Fruit fly (Drosophila melanogaster) whole organism, embryonic: ENCODE results near the gene CG9839.

Source experiments
- Atf6 ChIP-seq: fragments of 200-800 bp; sonication (Bioruptor generic); IDR thresholded peaks from 2 replicates; pipeline ENCODE4 v1.3.6; 2022; ENCODE audit warnings: missing biosample characterization, missing genetic modification characterization
- BEAF-32 ChIP-seq: fragments of 200-800 bp; sonication (Bioruptor generic); optimal IDR thresholded peaks from 3 replicates; lab custom pipeline; 2017; ENCODE audit warnings: missing biosample characterization, missing genetic modification characterization, mild to moderate bottlenecking, moderate library complexity, missing genetic modification reagents
- Bgb ChIP-seq: fragments of 200-800 bp; sonication (Bioruptor generic); IDR thresholded peaks from 2 replicates; pipeline ENCODE4 v1.3.6; 2022; ENCODE audit warnings: missing biosample characterization, missing genetic modification characterization; ENCODE audit not compliant: partially characterized antibody
- CG10431 ChIP-seq: fragments of 200-800 bp; sonication (Bioruptor generic); optimal IDR thresholded peaks from 3 replicates; lab custom pipeline; 2018; ENCODE audit warnings: missing biosample characterization, mild to moderate bottlenecking, missing genetic modification characterization
- CG10959 ChIP-seq: fragments of 200-800 bp; sonication (Bioruptor generic); IDR thresholded peaks from 2 replicates; pipeline ENCODE4 v1.3.6; 2022; ENCODE audit warnings: missing biosample characterization, missing genetic modification characterization
- CG11085 ChIP-seq: fragments of 200-800 bp; sonication (Bioruptor generic); IDR thresholded peaks from 2 replicates; pipeline ENCODE4 v1.3.6; 2022; ENCODE audit warnings: missing biosample characterization, missing genetic modification characterization
- CG1647 ChIP-seq: fragments of 200-800 bp; sonication (Bioruptor generic); optimal IDR thresholded peaks from 3 replicates; lab custom pipeline; 2016; ENCODE audit warnings: missing biosample characterization, missing genetic modification characterization
- CG17361 ChIP-seq: fragments of 200-800 bp; sonication (Bioruptor generic); IDR thresholded peaks from 3 replicates; pipeline ENCODE4 v1.3.6; 2022; ENCODE audit warnings: missing biosample characterization, missing genetic modification characterization
- CG17385 ChIP-seq: fragments of 200-800 bp; sonication (Bioruptor generic); optimal IDR thresholded peaks from 3 replicates; lab custom pipeline; 2018; ENCODE audit warnings: missing biosample characterization, mild to moderate bottlenecking, missing genetic modification characterization
- CG18262 ChIP-seq: fragments of 200-800 bp; optimal IDR thresholded peaks from 3 replicates; lab custom pipeline; 2019; ENCODE audit warnings: missing biosample characterization, mild to moderate bottlenecking, missing genetic modification characterization, moderate library complexity
- CG2678 ChIP-seq: fragments of 200-800 bp; sonication (Bioruptor generic); optimal IDR thresholded peaks from 3 replicates; lab custom pipeline; 2019; ENCODE audit warnings: missing biosample characterization, mild to moderate bottlenecking, missing genetic modification characterization, moderate library complexity
- CG32772 ChIP-seq: fragments of 200-800 bp; sonication (Bioruptor generic); IDR thresholded peaks from 2 replicates; pipeline ENCODE4 v1.3.6; 2022; ENCODE audit warnings: missing biosample characterization, missing genetic modification characterization
- CG3281 ChIP-seq: fragments of 200-800 bp; sonication (Bioruptor generic); optimal IDR thresholded peaks from 3 replicates; lab custom pipeline; 2017; ENCODE audit warnings: missing biosample characterization, mild to moderate bottlenecking, missing genetic modification characterization
- CG7839 ChIP-seq: fragments of 200-800 bp; sonication (Bioruptor generic); optimal IDR thresholded peaks from 3 replicates; lab custom pipeline; 2018; ENCODE audit warnings: missing biosample characterization, mild to moderate bottlenecking, missing genetic modification characterization, moderate library complexity
- CG8478 ChIP-seq: fragments of >200 bp; optimal IDR thresholded peaks from 2 replicates; lab custom pipeline; 2018
- CG9797 ChIP-seq: fragments of 200-800 bp; sonication (Bioruptor generic); optimal IDR thresholded peaks from 3 replicates; lab custom pipeline; 2018; ENCODE audit warnings: missing biosample characterization, mild to moderate bottlenecking, missing genetic modification characterization
- CTCF ChIP-seq: fragments of 200-800 bp; sonication (Bioruptor generic); optimal IDR thresholded peaks from 2 replicates; lab custom pipeline; 2017; ENCODE audit warnings: missing biosample characterization, mild to moderate bottlenecking, missing genetic modification characterization, moderate library complexity
- Elba2 ChIP-seq: fragments of 200-800 bp; sonication (Bioruptor generic); optimal IDR thresholded peaks from 3 replicates; lab custom pipeline; 2016; ENCODE audit warnings: missing biosample characterization, missing genetic modification characterization
- Hr3 ChIP-seq: fragments of 200-800 bp; sonication (Bioruptor generic); optimal IDR thresholded peaks from 3 replicates; lab custom pipeline; 2016; ENCODE audit warnings: missing biosample characterization, missing genetic modification characterization
- Med ChIP-seq: fragments of 200-800 bp; sonication (Bioruptor generic); peaks from one replicate; lab custom pipeline; 2016; ENCODE audit warnings: missing biosample characterization, missing genetic modification characterization, mild to moderate bottlenecking, inconsistent platforms, moderate library complexity
- Myb ChIP-seq: fragments of 200-800 bp; sonication (Bioruptor generic); optimal IDR thresholded peaks from 2 replicates; lab custom pipeline; 2016; ENCODE audit warnings: missing biosample characterization, missing genetic modification characterization
- Nf-YA ChIP-seq: fragments of 200-800 bp; sonication (Bioruptor generic); IDR thresholded peaks from 2 replicates; pipeline ENCODE4 v1.3.6; 2022; ENCODE audit warnings: missing biosample characterization, missing genetic modification characterization
- Poxn ChIP-seq: fragments of 200-800 bp; sonication (Bioruptor generic); IDR thresholded peaks from 2 replicates; pipeline ENCODE4 v1.3.6; 2022; ENCODE audit warnings: missing biosample characterization, missing genetic modification characterization
- Rfx ChIP-seq: fragments of 200-800 bp; sonication (Bioruptor generic); IDR thresholded peaks from 2 replicates; pipeline ENCODE4 v1.3.6; 2022; ENCODE audit warnings: missing biosample characterization, missing genetic modification characterization
- Rx ChIP-seq: fragments of 200-800 bp; sonication (Bioruptor generic); IDR thresholded peaks from 2 replicates; pipeline ENCODE4 v1.3.6; 2022; ENCODE audit warnings: missing biosample characterization, missing genetic modification characterization
- Six4 ChIP-seq: fragments of 200-800 bp; sonication (Bioruptor generic); optimal IDR thresholded peaks from 2 replicates; lab custom pipeline; 2016; ENCODE audit warnings: missing biosample characterization, missing genetic modification characterization
- Sox102F ChIP-seq: fragments of 200-800 bp; sonication (Bioruptor generic); optimal IDR thresholded peaks from 2 replicates; lab custom pipeline; 2018; ENCODE audit warnings: missing biosample characterization, mild to moderate bottlenecking, missing genetic modification characterization, moderate library complexity
- ap ChIP-seq: fragments of 200-800 bp; sonication (Bioruptor generic); IDR thresholded peaks from 2 replicates; pipeline ENCODE4 v1.3.6; 2022; ENCODE audit warnings: missing biosample characterization, missing genetic modification characterization
- crc ChIP-seq: fragments of 200-800 bp; sonication (Bioruptor generic); optimal IDR thresholded peaks from 2 replicates; lab custom pipeline; 2016; ENCODE audit warnings: missing biosample characterization, missing genetic modification characterization
- da ChIP-seq: fragments of 200-800 bp; sonication (Bioruptor generic); optimal IDR thresholded peaks from 2 replicates; lab custom pipeline; 2016; ENCODE audit warnings: missing biosample characterization, missing genetic modification characterization
- ewg ChIP-seq: fragments of 200-800 bp; sonication (Bioruptor generic); optimal IDR thresholded peaks from 3 replicates; lab custom pipeline; 2017; ENCODE audit warnings: mild to moderate bottlenecking, missing biosample characterization, missing genetic modification reagents, missing genetic modification characterization
- hkb ChIP-seq, 2 experiments: fragments of 200-800 bp in 1 of 2; fragments of >200 bp in 1 of 2; sonication (Bioruptor generic) in 1 of 2; IDR thresholded peaks in 1 of 2; optimal IDR thresholded peaks in 1 of 2; 2 replicates each; pipeline versions ENCODE4 v1.3.6 to Lab custom; 2017 to 2022; ENCODE audit warnings: missing biosample characterization in 1 of 2, missing genetic modification characterization in 1 of 2
- jigr1 ChIP-seq: fragments of 200-800 bp; sonication (Bioruptor generic); IDR thresholded peaks from 3 replicates; pipeline ENCODE4 v1.3.6; 2022; ENCODE audit warnings: missing biosample characterization, missing genetic modification characterization
- jing ChIP-seq: fragments of 200-800 bp; sonication (Bioruptor generic); optimal IDR thresholded peaks from 2 replicates; lab custom pipeline; 2018; ENCODE audit warnings: missing biosample characterization, mild to moderate bottlenecking, missing genetic modification characterization
- ken ChIP-seq: fragments of 200-800 bp; sonication (Bioruptor generic); IDR thresholded peaks from 3 replicates; pipeline ENCODE4 v1.3.6; 2022; ENCODE audit warnings: missing biosample characterization, missing genetic modification characterization
- lilli ChIP-seq: fragments of 200-800 bp; sonication (Bioruptor generic); optimal IDR thresholded peaks from 3 replicates; lab custom pipeline; 2016; ENCODE audit warnings: missing biosample characterization, missing genetic modification characterization
- mam ChIP-seq: fragments of 200-800 bp; sonication (Bioruptor generic); optimal IDR thresholded peaks from 3 replicates; lab custom pipeline; 2016; ENCODE audit warnings: missing biosample characterization, missing genetic modification characterization
- peb ChIP-seq: fragments of 200-800 bp; sonication (Bioruptor generic); IDR thresholded peaks from 2 replicates; pipeline ENCODE4 v1.3.6; 2022; ENCODE audit warnings: missing biosample characterization, missing genetic modification characterization
- run ChIP-seq: fragments of 200-800 bp; sonication (Bioruptor generic); optimal IDR thresholded peaks from 3 replicates; lab custom pipeline; 2018; ENCODE audit warnings: missing biosample characterization, mild to moderate bottlenecking, missing genetic modification characterization
- sc ChIP-seq, 3 experiments: fragments of >200 bp in 2 of 3; fragments of 200-800 bp in 1 of 3; sonication (Bioruptor generic) in 1 of 3; optimal IDR thresholded peaks; 2 replicates in 2 of 3; 3 replicates in 1 of 3; lab custom pipeline; 2017; ENCODE audit warnings: mild to moderate bottlenecking in 1 of 3, missing biosample characterization in 1 of 3, missing genetic modification characterization in 1 of 3, missing genetic modification reagents in 1 of 3
- sqz ChIP-seq: fragments of 200-800 bp; sonication (Bioruptor generic); optimal IDR thresholded peaks from 3 replicates; lab custom pipeline; 2018; ENCODE audit warnings: missing biosample characterization, mild to moderate bottlenecking, missing genetic modification characterization
- trh ChIP-seq: fragments of 200-800 bp; sonication (Bioruptor generic); optimal IDR thresholded peaks from 2 replicates; lab custom pipeline; 2016; ENCODE audit warnings: missing biosample characterization, missing genetic modification characterization
- zen ChIP-seq: fragments of 200-800 bp; sonication (Bioruptor generic); optimal IDR thresholded peaks from 3 replicates; lab custom pipeline; 2018; ENCODE audit warnings: missing biosample characterization, mild to moderate bottlenecking, missing genetic modification characterization, moderate library complexity
- zen2 ChIP-seq: fragments of 200-800 bp; sonication (Bioruptor generic); IDR thresholded peaks from 3 replicates; pipeline ENCODE4 v1.3.6; 2022; ENCODE audit warnings: missing biosample characterization, missing genetic modification characterization; ENCODE audit not compliant: partially characterized antibody

The CG9839 gene

DNA sequence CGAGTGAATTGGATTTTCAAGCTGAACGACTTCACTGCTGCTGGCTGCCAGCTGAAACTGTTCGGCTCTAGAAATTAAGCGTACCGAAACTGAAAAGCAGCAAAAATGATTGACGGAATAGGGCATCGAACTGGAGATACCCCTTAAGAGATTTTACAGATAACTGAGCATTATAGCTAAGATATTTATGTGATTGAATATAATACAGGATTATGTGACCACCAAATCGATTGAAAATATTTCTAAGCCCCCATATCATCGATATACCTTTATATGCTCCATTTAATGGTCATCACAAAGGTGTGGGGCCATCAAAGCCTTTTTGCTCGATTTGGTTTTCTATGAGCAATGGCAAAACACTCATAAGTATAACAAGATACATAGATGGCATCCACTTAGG is 20.8 kb downstream of the CG9839 start (continued):
- TF ChIP-seq CG32772 (GFP tag; lab: Robert Waterston, UW) (peak; percentile 37; the same call in 1 of the 2 replicates), CG2678 (tag; lab: Kevin White, UChicago) (no peak), Atf6 (peak; percentile 79), CG1647 (no peak), CG10431 (GFP tag; lab: Kevin White, UChicago) (no peak), run (tag; lab: Kevin White, UChicago) (no peak), CG3281 (no peak), CG7839 (tag; lab: Kevin White, UChicago) (no peak), Rx (peak; percentile 37; the same call in 1 of the 2 replicates), ap (GFP tag; lab: Robert Waterston, UW) (no peak), BEAF-32 (GFP tag; lab: Kevin White, UChicago) (no peak), hkb (optimal IDR thresholded peaks at IDR 0.05; lab: Kevin White, UChicago) (no peak), hkb (GFP tag; IDR thresholded peaks at IDR 0.05; lab: Robert Waterston, UW) (peak; percentile 48; the same call in 1 of the 2 replicates), da (GFP tag; lab: Kevin White, UChicago) (no peak), jing (GFP tag; lab: Kevin White, UChicago) (no peak), CTCF (GFP tag; lab: Kevin White, UChicago) (no peak), sqz (GFP tag; lab: Kevin White, UChicago) (no peak), ken (GFP tag; lab: Robert Waterston, UW) (peak; percentile 27; the same call in 1 of the 3 replicates), CG17361 (no peak), Med (GFP tag; lab: Kevin White, UChicago) (no peak), lilli (no peak), CG17385 (GFP tag; lab: Kevin White, UChicago) (no peak), Myb (GFP tag; lab: Kevin White, UChicago) (no peak), CG10959 (no peak), peb (GFP tag; lab: Robert Waterston, UW) (no peak), ewg (GFP tag; lab: Kevin White, UChicago) (no peak), CG8478 (lab: Kevin White, UChicago) (no peak), crc (GFP tag; lab: Kevin White, UChicago) (no peak)

DNA sequence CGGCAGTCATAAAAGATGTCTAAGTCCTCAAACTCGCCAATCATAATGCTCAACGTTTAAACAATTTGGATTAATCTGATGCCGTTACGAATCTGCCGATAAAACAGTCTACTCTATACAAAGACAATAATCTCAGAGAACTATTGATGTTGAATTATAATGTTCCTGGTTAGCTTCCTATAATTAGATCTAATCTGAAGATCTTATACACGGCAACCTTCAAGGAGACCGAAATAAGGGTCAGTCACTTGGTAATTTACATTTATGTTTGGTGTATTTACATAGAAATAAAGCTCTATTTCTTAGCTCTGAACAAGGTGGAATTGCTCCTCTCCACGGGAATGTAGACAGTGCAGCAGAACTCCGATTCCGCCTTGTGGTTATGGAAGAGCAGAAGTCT is 24.9 kb downstream of the CG9839 start, which contains the start of gene CG33189:
Gene CG33189, minus strand, starts transcription at position 101 of the 400 bp plus-strand sequence.
- TF ChIP-seq CG11085 (GFP tag; lab: Robert Waterston, UW), result no peak
- TF ChIP-seq Elba2, result no peak
- no peak for TF ChIP-seq sc (optimal IDR thresholded peaks at IDR 0.05; lab: Kevin White, UChicago)
- TF ChIP-seq sc (GFP tag; optimal IDR thresholded peaks at IDR 0.05; lab: Kevin White, UChicago), result no peak
- no peak for TF ChIP-seq trh
- TF ChIP-seq mam (GFP tag; lab: Kevin White, UChicago), result no peak
- no peak for TF ChIP-seq Poxn (GFP tag; lab: Robert Waterston, UW)
- no peak for TF ChIP-seq Bgb (GFP tag; lab: Robert Waterston, UW)
- no peak for TF ChIP-seq jigr1
- TF ChIP-seq CG9797 (GFP tag; lab: Kevin White, UChicago), result no peak
- TF ChIP-seq Rfx, result no peak
- no peak for TF ChIP-seq Hr3 (GFP tag; lab: Kevin White, UChicago)
- TF ChIP-seq zen, result no peak
- TF ChIP-seq Sox102F (GFP tag; lab: Kevin White, UChicago), result no peak
- no peak for TF ChIP-seq zen2 (GFP tag; lab: Robert Waterston, UW)
- TF ChIP-seq Nf-YA (GFP tag; lab: Robert Waterston, UW), result no peak
- no peak for TF ChIP-seq CG18262 (tag; lab: Kevin White, UChicago)
- no peak for TF ChIP-seq Six4 (GFP tag; lab: Kevin White, UChicago)
